Fruit fly (Drosophila melanogaster): ENCODE data around the gene CG11537.

CG11537 gene

dm6 chr3L:3143383-3143962 lies at the start of gene CG11537, which contains the start of gene Alg2:
Gene CG11537 (minus strand): TSS chr3L:3143457.
Gene Alg2 (plus strand): TSS chr3L:3143808.
- TF ChIP-seq noc (tag; optimal IDR thresholded peaks at IDR 0.05): no peak

dm6 chr3L:3192912-3193311 lies 49.7 kb upstream of the CG11537 start, which contains the start of gene Hsp83:
Gene Hsp83 (plus strand): TSS chr3L:3192969.
- TF ChIP-seq noc (tag; optimal IDR thresholded peaks at IDR 0.05): peak; percentile 87

- TF ChIP-seq noc (tag; optimal IDR thresholded peaks at IDR 0.05): no peak
Observed at dm6 chr3L:3192333-3192894, 49.2 kb upstream of the CG11537 start, which contains the start of gene CG14965. Gene CG14965 (minus strand): TSS chr3L:3192491.

dm6 chr3L:3189647-3190046 lies 46.4 kb upstream of the CG11537 start, which contains the start of the genes CG42525 and CG14958:
Gene CG42525 (minus strand): TSS chr3L:3189747.
Gene CG14958 (plus strand): TSS chr3L:3189978.
- no peak for TF ChIP-seq noc (tag; optimal IDR thresholded peaks at IDR 0.05)

- TF ChIP-seq noc (tag; optimal IDR thresholded peaks at IDR 0.05): peak; percentile 39
Observed at dm6 chr3L:3187263-3187662, 44.0 kb upstream of the CG11537 start, which contains the start of gene CG14957. Gene CG14957 (plus strand): TSS chr3L:3187563.

dm6 chr3L:3186364-3186763 lies 43.1 kb upstream of the CG11537 start, which contains the start of gene CG32284:
Gene CG32284 (plus strand): TSS chr3L:3186664.
- TF ChIP-seq noc (tag; optimal IDR thresholded peaks at IDR 0.05): no peak

- TF ChIP-seq noc (tag; optimal IDR thresholded peaks at IDR 0.05): no peak
Observed at dm6 chr3L:3184104-3184503, 40.8 kb upstream of the CG11537 start, which contains the start of gene CG42494. Gene CG42494 (plus strand): TSS chr3L:3184404.

- TF ChIP-seq noc (tag; optimal IDR thresholded peaks at IDR 0.05): peak; percentile 84
Observed at dm6 chr3L:3179474-3179873, 36.2 kb upstream of the CG11537 start.

dm6 chr3L:3178530-3179096 lies 35.4 kb upstream of the CG11537 start, which contains the start of the genes MnM and Girdin:
Gene MnM (minus strand): TSS chr3L:3178580.
Gene Girdin (plus strand): TSS chr3L:3178930.
- TF ChIP-seq noc (tag; optimal IDR thresholded peaks at IDR 0.05): no peak

dm6 chr3L:3177872-3178271 lies 34.6 kb upstream of the CG11537 start:
- TF ChIP-seq noc (tag; optimal IDR thresholded peaks at IDR 0.05): no peak

dm6 chr3L:3172445-3172844 lies 29.2 kb upstream of the CG11537 start, which contains the start of gene CG14963:
Gene CG14963 (minus strand): TSS chr3L:3172545.
- TF ChIP-seq noc (tag; optimal IDR thresholded peaks at IDR 0.05): no peak

dm6 chr3L:3169107-3169506 lies 25.9 kb upstream of the CG11537 start, which contains the start of the genes CG32278 and CG32281:
Gene CG32278 (plus strand): TSS chr3L:3169286.
Gene CG32281 (plus strand): TSS chr3L:3169375.
- TF ChIP-seq noc (tag; optimal IDR thresholded peaks at IDR 0.05): no peak

dm6 chr3L:3166200-3166695 lies 23.0 kb upstream of the CG11537 start, which contains the start of gene Asciz:
Gene Asciz (minus strand): TSS chr3L:3166250.
- TF ChIP-seq noc (tag; optimal IDR thresholded peaks at IDR 0.05): no peak

dm6 chr3L:3165399-3165798 lies 22.1 kb upstream of the CG11537 start:
- no peak for TF ChIP-seq noc (tag; optimal IDR thresholded peaks at IDR 0.05)

dm6 chr3L:3164951-3165350 lies 21.7 kb upstream of the CG11537 start, which contains the start of gene CG32280:
Gene CG32280 (plus strand): TSS chr3L:3165181.
- TF ChIP-seq noc (tag; optimal IDR thresholded peaks at IDR 0.05): peak; percentile 36

- TF ChIP-seq noc (tag; optimal IDR thresholded peaks at IDR 0.05): no peak
Observed at dm6 chr3L:3162584-3162983, 19.3 kb upstream of the CG11537 start.
